Worm (Caenorhabditis elegans) whole organism, L1 larva: ENCODE measurements around the gene dos-3.

Source experiments
- ceh-82 ChIP-seq, 3 experiments: fragments of 150-350 bp in 1 of 3; sonication (generic microtip) in 2 of 3; optimal IDR thresholded peaks; 2 replicates each; lab custom pipeline; 2014 to 2017; ENCODE audit warnings: missing biosample characterization in 3 of 3, missing genetic modification characterization in 3 of 3
- elt-2 ChIP-seq: sonication (generic microtip); optimal IDR thresholded peaks from 2 replicates; lab custom pipeline; 2016; ENCODE audit warnings: missing genetic modification characterization, mild to moderate bottlenecking, inconsistent platforms, missing compliant biosample characterization, missing genetic modification reagents
- elt-3 ChIP-seq, 6 experiments: fragments of 150-350 bp in 1 of 6; sonication (generic microtip); optimal IDR thresholded peaks; 2 replicates each; lab custom pipeline; 2017 to 2018; ENCODE audit warnings: missing biosample characterization in 6 of 6, missing genetic modification characterization in 6 of 6, inconsistent platforms in 1 of 6
- grh-1 ChIP-seq: fragments of 200-800 bp; sonication (Bioruptor generic); IDR thresholded peaks from 2 replicates; pipeline ENCODE4 v1.3.6; 2022; ENCODE audit warnings: missing genetic modification reagents, missing genetic modification characterization, missing compliant biosample characterization
- lin-13 ChIP-seq: fragments of 150-350 bp; optimal IDR thresholded peaks from 2 replicates; lab custom pipeline; 2014; ENCODE audit warnings: missing biosample characterization, missing genetic modification reagents, missing genetic modification characterization
- nhr-76 ChIP-seq: sonication (generic microtip); optimal IDR thresholded peaks from 2 replicates; lab custom pipeline; 2017; ENCODE audit warnings: missing biosample characterization, missing genetic modification characterization
- nhr-77 ChIP-seq: fragments of 150-350 bp; optimal IDR thresholded peaks from 2 replicates; lab custom pipeline; 2014; ENCODE audit warnings: missing biosample characterization, missing genetic modification characterization
- tbx-2 ChIP-seq: sonication (generic microtip); optimal IDR thresholded peaks from 2 replicates; lab custom pipeline; 2016; ENCODE audit warnings: missing genetic modification characterization, missing compliant biosample characterization

- TF ChIP-seq nhr-76 (tag; lab: Kevin White, UChicago) (no peak), elt-2 (tag; lab: Kevin White, UChicago) (peak; percentile 29), ceh-82 (tag; optimal IDR thresholded peaks at IDR 0.05; lab: Kevin White, UChicago) (no peak), lin-13 (GFP tag; lab: Kevin White, UChicago) (no peak), grh-1 (peak; percentile 66), nhr-77 (tag; lab: Kevin White, UChicago) (peak; percentile 51), tbx-2 (no peak), elt-3 (tag; optimal IDR thresholded peaks at IDR 0.05; lab: Kevin White, UChicago) (no peak)
These were observed 3.6 kb downstream of the dos-3 start for ce11 chrIII:835713-836278.
